Worm (Caenorhabditis elegans): Measurements from ENCODE around the gene gck-2.

DNA sequence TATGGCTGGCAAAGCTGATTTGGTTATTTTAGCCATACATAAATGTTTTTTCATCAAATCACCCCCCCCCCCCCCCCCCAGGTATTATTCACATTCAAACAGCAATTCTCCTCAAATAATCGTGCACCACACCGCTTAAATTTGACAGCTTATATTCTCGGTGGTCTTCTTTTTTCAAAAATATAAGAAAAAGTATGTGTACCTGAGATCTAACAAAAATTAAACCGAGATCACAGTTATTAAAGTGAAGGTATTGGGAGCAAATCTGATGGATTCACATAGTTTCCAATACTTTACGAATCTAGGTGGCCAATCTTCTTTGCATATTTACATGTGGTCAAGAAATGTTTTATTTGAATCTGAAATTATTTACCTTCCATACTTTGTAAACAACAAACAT, 12.3 kb downstream of the gck-2 start, which contains the start of gene ZC404.15:
- no peak for TF ChIP-seq dmd-9 (GFP tag; IDR thresholded peaks at IDR 0.05)
- no peak for TF ChIP-seq unc-39 (tag; optimal IDR thresholded peaks at IDR 0.05)
- TF ChIP-seq F26F4.8 (GFP tag; conservative IDR thresholded peaks at IDR 0.05): no peak
- no peak for TF ChIP-seq pqm-1 (tag; optimal IDR thresholded peaks at IDR 0.05)
- no peak for TF ChIP-seq php-3 (GFP tag; IDR thresholded peaks at IDR 0.05)
- TF ChIP-seq ceh-28 (tag; optimal IDR thresholded peaks at IDR 0.05): no peak
- no peak for TF ChIP-seq mep-1 (tag; optimal IDR thresholded peaks at IDR 0.05)
- TF ChIP-seq dmd-8 (GFP tag; IDR thresholded peaks at IDR 0.05): no peak
